Fruit fly (Drosophila melanogaster) whole organism, embryonic: ENCODE data around the gene CG8668.
A peak's percentile ranks its signal among the peaks of the same experiment; 100 is the strongest.

Experiments
- Antp ChIP-seq: fragments of 200-800 bp; sonication (Bioruptor generic); optimal IDR thresholded peaks from 3 replicates; lab custom pipeline; 2016; ENCODE audit warnings: missing biosample characterization, missing genetic modification characterization
- Asciz ChIP-seq: fragments of 200-800 bp; sonication (Bioruptor generic); optimal IDR thresholded peaks from 2 replicates; lab custom pipeline; 2017; ENCODE audit warnings: missing biosample characterization, mild to moderate bottlenecking, missing genetic modification characterization, missing genetic modification reagents
- Awh ChIP-seq: fragments of 200-800 bp; sonication (Bioruptor generic); IDR thresholded peaks from 2 replicates; pipeline ENCODE4, ENCODE4 v1.3.6; 2022; ENCODE audit warnings: missing biosample characterization, missing genetic modification characterization
- Bgb ChIP-seq: fragments of 200-800 bp; sonication (Bioruptor generic); IDR thresholded peaks from 2 replicates; pipeline ENCODE4 v1.3.6; 2022; ENCODE audit warnings: missing biosample characterization, missing genetic modification characterization; ENCODE audit not compliant: partially characterized antibody
- C15 ChIP-seq: fragments of 200-800 bp; sonication (Bioruptor generic); IDR thresholded peaks from 3 replicates; pipeline ENCODE4 v1.3.6; 2022; ENCODE audit warnings: missing biosample characterization, missing genetic modification characterization
- CG10321 ChIP-seq: fragments of 200-800 bp; sonication (Bioruptor generic); IDR thresholded peaks from 2 replicates; pipeline ENCODE4 v1.3.6; 2022; ENCODE audit warnings: missing biosample characterization, missing genetic modification characterization
- CG10366 ChIP-seq: fragments of 200-800 bp; sonication (Bioruptor generic); IDR thresholded peaks from 2 replicates; pipeline ENCODE4 v1.3.6; 2022; ENCODE audit warnings: missing biosample characterization, missing genetic modification characterization
- CG11456 ChIP-seq: fragments of 200-800 bp; sonication (Bioruptor generic); IDR thresholded peaks from 3 replicates; pipeline ENCODE4 v1.3.6; 2022; ENCODE audit warnings: missing biosample characterization, missing genetic modification characterization
- CG13775 ChIP-seq: fragments of 200-800 bp; sonication (Bioruptor generic); optimal IDR thresholded peaks from 3 replicates; lab custom pipeline; 2017; ENCODE audit warnings: missing biosample characterization, mild to moderate bottlenecking, missing genetic modification characterization
- CG31224 ChIP-seq: fragments of 200-800 bp; sonication (Bioruptor generic); IDR thresholded peaks from 2 replicates; pipeline ENCODE4 v1.3.6; 2022; ENCODE audit warnings: missing biosample characterization, missing genetic modification characterization
- CG32532 ChIP-seq: fragments of 200-800 bp; sonication (Bioruptor generic); IDR thresholded peaks from 2 replicates; pipeline ENCODE4 v1.3.6; 2022; ENCODE audit warnings: missing biosample characterization, missing genetic modification characterization
- CG34224 ChIP-seq: fragments of 200-800 bp; sonication (Bioruptor generic); IDR thresholded peaks from 3 replicates; pipeline ENCODE4 v1.3.6; 2022; ENCODE audit warnings: missing biosample characterization, missing genetic modification characterization; ENCODE audit not compliant: partially characterized antibody
- CG34376 ChIP-seq: fragments of 200-800 bp; sonication (Bioruptor generic); optimal IDR thresholded peaks from 2 replicates; lab custom pipeline; 2018; ENCODE audit warnings: missing biosample characterization, mild to moderate bottlenecking, missing genetic modification characterization
- CG42726 ChIP-seq: fragments of 200-800 bp; sonication (Bioruptor generic); IDR thresholded peaks from 2 replicates; pipeline ENCODE4 v1.3.6; 2022; ENCODE audit warnings: missing biosample characterization, missing genetic modification characterization; ENCODE audit not compliant: partially characterized antibody
- CG6254 ChIP-seq: fragments of 200-800 bp; sonication (Bioruptor generic); optimal IDR thresholded peaks from 3 replicates; lab custom pipeline; 2017; ENCODE audit warnings: mild to moderate bottlenecking, missing biosample characterization, missing genetic modification reagents, missing genetic modification characterization
- CG6813 ChIP-seq: fragments of 200-800 bp; sonication (Bioruptor generic); optimal IDR thresholded peaks from 2 replicates; lab custom pipeline; 2017; ENCODE audit warnings: missing biosample characterization, missing genetic modification characterization, mild to moderate bottlenecking, moderate library complexity, missing genetic modification reagents
- CG6854 ChIP-seq: fragments of 200-800 bp; sonication (Bioruptor generic); optimal IDR thresholded peaks from 3 replicates; lab custom pipeline; 2017; ENCODE audit warnings: missing biosample characterization, mild to moderate bottlenecking, missing genetic modification characterization
- CG7786 ChIP-seq: fragments of 200-800 bp; sonication (Bioruptor generic); optimal IDR thresholded peaks from 2 replicates; lab custom pipeline; 2016; ENCODE audit warnings: missing biosample characterization, missing genetic modification characterization
- CG8924 ChIP-seq: fragments of 200-800 bp; optimal IDR thresholded peaks from 3 replicates; lab custom pipeline; 2019; ENCODE audit warnings: missing biosample characterization, mild to moderate bottlenecking, missing genetic modification characterization, moderate library complexity
- D19A ChIP-seq: fragments of 200-800 bp; optimal IDR thresholded peaks from 3 replicates; lab custom pipeline; 2019; ENCODE audit warnings: missing biosample characterization, mild to moderate bottlenecking, missing genetic modification characterization, moderate library complexity
- Fer2 ChIP-seq: fragments of 200-800 bp; sonication (Bioruptor generic); optimal IDR thresholded peaks from 2 replicates; lab custom pipeline; 2018; ENCODE audit warnings: missing biosample characterization, mild to moderate bottlenecking, missing genetic modification characterization, moderate library complexity
- HLH54F ChIP-seq: fragments of 200-800 bp; sonication (Bioruptor generic); optimal IDR thresholded peaks from 3 replicates; lab custom pipeline; 2016; ENCODE audit warnings: missing biosample characterization, missing genetic modification characterization
- Hey ChIP-seq: fragments of 200-800 bp; sonication (Bioruptor generic); optimal IDR thresholded peaks from 3 replicates; lab custom pipeline; 2018; ENCODE audit warnings: missing biosample characterization, mild to moderate bottlenecking, missing genetic modification characterization
- Myb ChIP-seq: fragments of 200-800 bp; sonication (Bioruptor generic); optimal IDR thresholded peaks from 2 replicates; lab custom pipeline; 2016; ENCODE audit warnings: missing biosample characterization, missing genetic modification characterization
- Nf-YB ChIP-seq: fragments of 200-800 bp; sonication (Bioruptor generic); optimal IDR thresholded peaks from 3 replicates; lab custom pipeline; 2019; ENCODE audit warnings: missing biosample characterization, mild to moderate bottlenecking, missing genetic modification characterization, moderate library complexity
- Poxn ChIP-seq: fragments of 200-800 bp; sonication (Bioruptor generic); IDR thresholded peaks from 2 replicates; pipeline ENCODE4 v1.3.6; 2022; ENCODE audit warnings: missing biosample characterization, missing genetic modification characterization
- Stat92E ChIP-seq, 3 experiments: fragments of >200 bp in 2 of 3; fragments of 200-800 bp in 1 of 3; sonication (Bioruptor generic) in 1 of 3; optimal IDR thresholded peaks; 2 replicates each; lab custom pipeline; 2017 to 2019; ENCODE audit warnings: missing biosample characterization in 3 of 3, missing genetic modification characterization in 3 of 3, mild to moderate bottlenecking in 1 of 3, moderate library complexity in 1 of 3
- cas ChIP-seq: fragments of 200-800 bp; sonication (Bioruptor generic); IDR thresholded peaks from 2 replicates; pipeline ENCODE4 v1.3.6; 2022; ENCODE audit warnings: missing biosample characterization, missing genetic modification characterization
- caup ChIP-seq: fragments of 200-800 bp; sonication (Bioruptor generic); optimal IDR thresholded peaks from 3 replicates; lab custom pipeline; 2017; ENCODE audit warnings: missing biosample characterization, mild to moderate bottlenecking, missing genetic modification characterization, moderate library complexity; ENCODE audit not compliant: severe bottlenecking
- crp ChIP-seq, 2 experiments: fragments of 200-800 bp; sonication (Bioruptor generic); optimal IDR thresholded peaks; 2 replicates in 1 of 2; 3 replicates in 1 of 2; lab custom pipeline; 2017; ENCODE audit warnings: missing biosample characterization in 2 of 2, missing genetic modification characterization in 2 of 2, mild to moderate bottlenecking in 1 of 2, moderate library complexity in 1 of 2
- cwo ChIP-seq: fragments of 200-800 bp; sonication (Bioruptor generic); optimal IDR thresholded peaks from 3 replicates; lab custom pipeline; 2017; ENCODE audit warnings: missing biosample characterization, missing genetic modification characterization, mild to moderate bottlenecking, moderate library complexity, missing genetic modification reagents
- fd102C ChIP-seq: fragments of 200-800 bp; sonication (Bioruptor generic); optimal IDR thresholded peaks from 2 replicates; lab custom pipeline; 2018; ENCODE audit warnings: missing biosample characterization, mild to moderate bottlenecking, missing genetic modification characterization, moderate library complexity
- jing ChIP-seq: fragments of 200-800 bp; sonication (Bioruptor generic); optimal IDR thresholded peaks from 2 replicates; lab custom pipeline; 2018; ENCODE audit warnings: missing biosample characterization, mild to moderate bottlenecking, missing genetic modification characterization
- knrl ChIP-seq: fragments of 200-800 bp; sonication (Bioruptor generic); IDR thresholded peaks from 3 replicates; pipeline ENCODE4 v1.3.6; 2022; ENCODE audit warnings: missing biosample characterization, missing genetic modification characterization; ENCODE audit not compliant: partially characterized antibody
- lilli ChIP-seq: fragments of 200-800 bp; sonication (Bioruptor generic); optimal IDR thresholded peaks from 3 replicates; lab custom pipeline; 2016; ENCODE audit warnings: missing biosample characterization, missing genetic modification characterization
- mirr ChIP-seq: fragments of 200-800 bp; sonication (Bioruptor generic); optimal IDR thresholded peaks from 3 replicates; lab custom pipeline; 2018; ENCODE audit warnings: missing biosample characterization, mild to moderate bottlenecking, missing genetic modification characterization
- pnt ChIP-seq: fragments of 200-800 bp; sonication (Bioruptor generic); optimal IDR thresholded peaks from 3 replicates; lab custom pipeline; 2016; ENCODE audit warnings: missing biosample characterization, missing genetic modification characterization
- trem ChIP-seq: fragments of 200-800 bp; optimal IDR thresholded peaks from 3 replicates; lab custom pipeline; 2019; ENCODE audit warnings: missing biosample characterization, mild to moderate bottlenecking, missing genetic modification characterization, moderate library complexity
- zen ChIP-seq: fragments of 200-800 bp; sonication (Bioruptor generic); optimal IDR thresholded peaks from 3 replicates; lab custom pipeline; 2018; ENCODE audit warnings: missing biosample characterization, mild to moderate bottlenecking, missing genetic modification characterization, moderate library complexity

The CG8668 gene

dm6 chr2L:8156682-8157081 lies 29.9 kb downstream of the CG8668 start (continued):
- TF ChIP-seq trem (tag; lab: Kevin White, UChicago) (peak; percentile 63), CG8924 (tag; lab: Kevin White, UChicago) (peak; percentile 69), Hey (tag; lab: Kevin White, UChicago) (no peak), knrl (GFP tag; lab: Robert Waterston, UW) (no peak), D19A (peak; percentile 29), Myb (GFP tag; lab: Kevin White, UChicago) (peak; percentile 47), Nf-YB (GFP tag; lab: Kevin White, UChicago) (no peak), fd102C (GFP tag; lab: Kevin White, UChicago) (peak; percentile 3), CG13775 (GFP tag; lab: Kevin White, UChicago) (peak; percentile 73), CG10366 (GFP tag; lab: Robert Waterston, UW) (peak; percentile 68), Fer2 (tag; lab: Kevin White, UChicago) (peak; percentile 53), Poxn (GFP tag; lab: Robert Waterston, UW) (no peak), CG6254 (GFP tag; lab: Kevin White, UChicago) (no peak), cas (GFP tag; lab: Robert Waterston, UW) (peak; percentile 66; the same call in 1 of the 2 replicates), C15 (no peak; the same call in 2 of the 3 replicates), CG6854 (peak; percentile 53), caup (GFP tag; lab: Kevin White, UChicago) (peak; percentile 73), CG42726 (GFP tag; lab: Robert Waterston, UW) (no peak), Awh (GFP tag; lab: Robert Waterston, UW) (peak; percentile 60), CG6813 (GFP tag; lab: Kevin White, UChicago) (no peak), zen (tag; lab: Kevin White, UChicago) (peak; percentile 69), pnt (GFP tag; lab: Kevin White, UChicago) (peak; percentile 65), Stat92E (GFP tag; optimal IDR thresholded peaks at IDR 0.05; lab: Kevin White, UChicago) (no peak), CG31224 (peak; percentile 48), jing (GFP tag; lab: Kevin White, UChicago) (peak; percentile 11), CG32532 (GFP tag; lab: Robert Waterston, UW) (peak; percentile 79), CG10321 (GFP tag; lab: Robert Waterston, UW) (no peak), CG11456 (no peak), lilli (GFP tag; lab: Kevin White, UChicago) (peak; percentile 89), Antp (GFP tag; lab: Kevin White, UChicago) (peak; percentile 59), Asciz (GFP tag; lab: Kevin White, UChicago) (peak; percentile 40), HLH54F (GFP tag; lab: Kevin White, UChicago) (peak; percentile 76), crp (GFP tag; optimal IDR thresholded peaks at IDR 0.05; lab: Kevin White, UChicago) (peak; percentile 92 to 99)

DNA sequence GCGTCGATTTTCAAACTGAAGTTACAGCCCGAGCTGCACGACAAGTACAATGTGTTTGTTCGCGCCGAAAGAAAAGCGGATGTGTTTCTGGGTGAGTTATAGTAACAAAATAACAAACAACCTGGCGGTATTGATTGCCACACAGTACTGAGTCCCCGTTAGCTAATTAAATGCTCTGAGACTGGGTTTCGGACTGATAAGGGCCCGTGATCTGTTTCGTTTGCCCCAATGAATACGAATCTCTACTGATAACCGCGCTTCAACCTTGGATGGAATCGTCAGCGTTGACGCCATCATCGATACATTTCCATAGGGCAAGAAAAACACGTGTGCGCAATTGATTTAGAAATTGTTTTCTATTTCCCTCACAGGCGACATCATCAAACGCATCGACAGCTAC lies 30.4 kb downstream of the CG8668 start:
- TF ChIP-seq CG7786 (GFP tag; lab: Kevin White, UChicago): no peak
- TF ChIP-seq caup (GFP tag; lab: Kevin White, UChicago): no peak
- 0 out of 3 replicates have a peak, but pooled peaks have one; percentile 3 for TF ChIP-seq CG34224 (GFP tag; lab: Robert Waterston, UW)
- TF ChIP-seq Bgb (GFP tag; lab: Robert Waterston, UW): 0 out of 2 replicates have a peak, but pooled peaks have one; percentile 0
- TF ChIP-seq cwo: peak; percentile 60
- TF ChIP-seq CG34376 (GFP tag; lab: Kevin White, UChicago): peak; percentile 89
- peak; percentile 3 for TF ChIP-seq mirr (GFP tag; lab: Kevin White, UChicago)
